Fruit fly (Drosophila melanogaster): Measurements from ENCODE around the gene CG14434.

Gene CG14434

DNA sequence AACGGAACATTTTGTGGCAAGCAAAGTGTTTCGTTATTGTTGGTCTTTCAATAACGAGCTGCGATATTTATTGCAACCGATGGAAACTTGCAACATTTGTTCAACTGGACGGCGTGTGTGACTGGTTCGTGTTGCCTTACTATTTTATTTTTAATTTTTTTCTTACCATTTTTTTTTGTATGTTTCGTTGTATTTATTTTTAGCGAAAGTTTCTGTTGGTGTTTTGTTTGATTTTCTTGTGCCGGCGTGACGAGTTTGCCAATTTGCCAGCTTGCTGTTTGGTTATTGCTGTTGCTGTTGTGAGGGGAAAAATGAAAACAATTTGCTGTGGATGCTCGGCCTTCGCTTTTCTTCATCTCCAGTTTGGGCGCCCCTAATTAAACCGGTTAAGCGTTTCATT lies 42.1 kb upstream of the CG14434 start:
- TF ChIP-seq Dp (GFP tag; optimal IDR thresholded peaks at IDR 0.05) (no peak), Drgx (GFP tag; IDR thresholded peaks at IDR 0.05) (peak; percentile 43), exex (tag; optimal IDR thresholded peaks at IDR 0.05) (no peak)

DNA sequence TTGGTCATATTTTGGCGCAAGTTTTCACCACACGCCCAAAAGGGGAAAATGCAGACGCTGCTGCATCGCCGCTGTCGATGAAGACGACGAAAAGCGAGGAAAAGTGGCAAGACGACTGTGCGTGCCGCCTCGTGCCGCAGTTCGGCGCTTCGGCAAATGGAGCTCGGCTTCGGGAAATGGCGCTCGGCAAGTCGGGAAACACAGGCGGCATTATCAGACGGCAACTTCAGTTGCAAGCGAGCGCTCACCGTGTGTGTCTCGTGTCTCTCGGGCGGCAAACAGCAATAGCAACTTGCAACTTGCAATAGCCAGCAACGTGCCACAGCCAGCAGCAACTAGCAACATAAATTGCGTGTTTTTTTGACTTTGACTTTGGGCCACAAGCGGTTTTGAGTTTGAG lies 41.1 kb upstream of the CG14434 start, which contains the start of gene CG14431:
TSS of gene CG14431 (plus strand) at position 200 of the 400 bp plus-strand sequence.
- TF ChIP-seq chn (GFP tag; optimal IDR thresholded peaks at IDR 0.05) (no peak), Doc3 (GFP tag; IDR thresholded peaks at IDR 0.05; ENCODE audit: partially characterized antibody) (no peak), scrt (GFP tag; optimal IDR thresholded peaks at IDR 0.05) (no peak), ap (GFP tag; IDR thresholded peaks at IDR 0.05) (no peak), sima (GFP tag; optimal IDR thresholded peaks at IDR 0.05) (no peak), Jarid2 (GFP tag; optimal IDR thresholded peaks at IDR 0.05) (peak; percentile 64), Ets65A (GFP tag) (no peak), sens (GFP tag) (peak; percentile 27), CG11504 (tag; optimal IDR thresholded peaks at IDR 0.05) (peak; percentile 26), prd (optimal IDR thresholded peaks at IDR 0.05) (no peak), prd (GFP tag; IDR thresholded peaks at IDR 0.05) (0 out of 3 replicates have a peak, but pooled peaks have one; percentile 13), HLHmδ (GFP tag; optimal IDR thresholded peaks at IDR 0.05) (peak; percentile 7), Drgx (GFP tag; IDR thresholded peaks at IDR 0.05) (peak; percentile 27; the same call in 1 of the 2 replicates), CG31365 (tag; optimal IDR thresholded peaks at IDR 0.05) (no peak), repo (GFP tag; optimal IDR thresholded peaks at IDR 0.05) (no peak), lab (GFP tag; optimal IDR thresholded peaks at IDR 0.05) (no peak), Chrac-16 (GFP tag; optimal IDR thresholded peaks at IDR 0.05) (no peak), cg (GFP tag; optimal IDR thresholded peaks at IDR 0.05) (no peak), bcd (GFP tag; optimal IDR thresholded peaks at IDR 0.05) (no peak), Deaf1 (tag; optimal IDR thresholded peaks at IDR 0.05) (peak; percentile 97), ci (GFP tag; IDR thresholded peaks at IDR 0.05) (0 out of 3 replicates have a peak, but pooled peaks have one; percentile 12), CG10979 (tag; optimal IDR thresholded peaks at IDR 0.05) (no peak), seq (GFP tag; IDR thresholded peaks at IDR 0.05) (no peak), CG6175 (GFP tag; IDR thresholded peaks at IDR 0.05) (0 out of 3 replicates have a peak, but pooled peaks have one; percentile 36), kay (GFP tag; optimal IDR thresholded peaks at IDR 0.05) (no peak), ATbp (GFP tag; optimal IDR thresholded peaks at IDR 0.05) (no peak), CG15601 (tag; optimal IDR thresholded peaks at IDR 0.05) (no peak), aop (GFP tag; IDR thresholded peaks at IDR 0.05) (no peak)

DNA sequence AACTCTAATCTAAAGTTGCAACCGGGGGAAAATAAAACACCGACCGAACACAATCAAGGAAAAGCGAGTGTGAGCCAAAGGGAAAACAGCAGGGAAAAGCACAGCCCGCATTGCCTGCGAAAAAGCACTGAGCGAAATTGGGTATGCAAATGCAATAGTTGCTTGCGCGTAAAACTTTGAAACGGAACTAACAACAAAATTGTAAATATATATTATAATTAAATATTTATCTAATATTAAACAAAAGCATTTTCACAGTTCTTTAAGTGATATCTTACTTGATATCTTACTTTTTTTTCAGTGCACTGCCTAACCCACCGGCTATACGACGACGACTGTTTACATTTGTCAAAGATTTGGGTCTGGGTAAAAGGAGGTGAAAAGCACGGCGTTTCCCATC lies 39.7 kb upstream of the CG14434 start:
- no peak for TF ChIP-seq CG12236 (GFP tag; optimal IDR thresholded peaks at IDR 0.05)
- TF ChIP-seq HmgZ (tag; optimal IDR thresholded peaks at IDR 0.05), result no peak
- TF ChIP-seq Drgx (GFP tag; IDR thresholded peaks at IDR 0.05), result 0 out of 2 replicates have a peak, but pooled peaks have one; percentile 18
- TF ChIP-seq CG11504 (tag; optimal IDR thresholded peaks at IDR 0.05), result peak; percentile 23
- 0 out of 2 replicates have a peak, but pooled peaks have one; percentile 8 for TF ChIP-seq Ptx1 (GFP tag; IDR thresholded peaks at IDR 0.05)

- TF ChIP-seq CG7839 (tag; optimal IDR thresholded peaks at IDR 0.05) (peak; percentile 2), Ets65A (GFP tag) (peak; percentile 57), vnd (GFP tag; IDR thresholded peaks at IDR 0.05; ENCODE audit: partially characterized antibody) (no peak), prd (optimal IDR thresholded peaks at IDR 0.05) (no peak), prd (GFP tag; IDR thresholded peaks at IDR 0.05) (peak; percentile 46; the same call in 2 of the 3 replicates), CG11504 (tag; optimal IDR thresholded peaks at IDR 0.05) (peak; percentile 3), Max (GFP tag; optimal IDR thresholded peaks at IDR 0.05) (no peak), row (GFP tag; IDR thresholded peaks at IDR 0.05) (0 out of 3 replicates have a peak, but pooled peaks have one; percentile 19), sens (GFP tag) (peak; percentile 63)
These were observed 31.2 kb upstream of the CG14434 start for dm6 chrX:6898147-6898546.
